Fruit fly (Drosophila melanogaster): ENCODE data around the gene promL.

Gene promL

DNA sequence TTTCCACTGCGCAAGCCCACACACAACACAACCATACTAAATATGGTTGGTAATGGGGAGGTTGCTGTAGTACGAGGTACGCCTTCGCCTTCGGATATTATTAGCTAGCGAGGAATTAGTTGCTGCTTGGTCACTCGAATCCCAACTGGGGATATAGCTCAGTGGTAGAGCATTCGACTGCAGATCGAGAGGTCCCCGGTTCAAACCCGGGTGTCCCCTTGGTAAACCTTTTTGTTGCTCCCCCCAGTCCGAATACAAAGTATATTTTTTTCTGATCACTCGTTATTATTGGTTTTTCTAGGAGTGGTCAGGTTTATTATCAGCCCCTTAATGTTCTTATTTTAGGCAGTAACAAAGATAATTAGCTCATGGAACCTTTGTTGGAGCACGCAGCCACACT is 31.9 kb downstream of the promL start:
- TF ChIP-seq CG9705 (GFP tag; optimal IDR thresholded peaks at IDR 0.05), result no peak
- TF ChIP-seq Sp1 (GFP tag; optimal IDR thresholded peaks at IDR 0.05), result no peak
- no peak for TF ChIP-seq sv (GFP tag; optimal IDR thresholded peaks at IDR 0.05)
- TF ChIP-seq tai (GFP tag; optimal IDR thresholded peaks at IDR 0.05), result no peak
- no peak for TF ChIP-seq rgr (GFP tag; optimal IDR thresholded peaks at IDR 0.05)
- peak; percentile 24 for TF ChIP-seq Dif (GFP tag; optimal IDR thresholded peaks at IDR 0.05; ENCODE audit: partially characterized antibody)
- TF ChIP-seq CrebA (GFP tag; optimal IDR thresholded peaks at IDR 0.05; ENCODE audit: borderline replicate concordance), result no peak
- no peak for TF ChIP-seq Rel (GFP tag; optimal IDR thresholded peaks at IDR 0.05)
- TF ChIP-seq Rel (tag; optimal IDR thresholded peaks at IDR 0.05), result no peak
- no peak for TF ChIP-seq brk (GFP tag; optimal IDR thresholded peaks at IDR 0.05)
- TF ChIP-seq woc (GFP tag; optimal IDR thresholded peaks at IDR 0.05), result no peak
- TF ChIP-seq Abd-B (GFP tag; optimal IDR thresholded peaks at IDR 0.05), result no peak
- no peak for TF ChIP-seq ey (GFP tag; optimal IDR thresholded peaks at IDR 0.05)
- TF ChIP-seq Myc (optimal IDR thresholded peaks at IDR 0.05), result no peak
- no peak for TF ChIP-seq lola (GFP tag; optimal IDR thresholded peaks at IDR 0.05)
- TF ChIP-seq Jra (GFP tag; optimal IDR thresholded peaks at IDR 0.05), result no peak
- peak; percentile 51 for TF ChIP-seq br (GFP tag; optimal IDR thresholded peaks at IDR 0.05)
- no peak for TF ChIP-seq N (GFP tag; optimal IDR thresholded peaks at IDR 0.05)
- TF ChIP-seq jim (GFP tag; optimal IDR thresholded peaks at IDR 0.05), result no peak
- TF ChIP-seq usp (GFP tag; optimal IDR thresholded peaks at IDR 0.05), result no peak
- TF ChIP-seq dl (GFP tag; optimal IDR thresholded peaks at IDR 0.05; ENCODE audit: insufficient read depth in 1 of 2, partially characterized antibody in 2 of 2), result no peak
- TF ChIP-seq Vsx2 (GFP tag; optimal IDR thresholded peaks at IDR 0.05; ENCODE audit: partially characterized antibody), result peak; percentile 28
- TF ChIP-seq Hnf4 (GFP tag; optimal IDR thresholded peaks at IDR 0.05), result peak; percentile 13
- TF ChIP-seq foxo (GFP tag; optimal IDR thresholded peaks at IDR 0.05), result no peak
- TF ChIP-seq OdsH (GFP tag; optimal IDR thresholded peaks at IDR 0.05), result no peak

DNA sequence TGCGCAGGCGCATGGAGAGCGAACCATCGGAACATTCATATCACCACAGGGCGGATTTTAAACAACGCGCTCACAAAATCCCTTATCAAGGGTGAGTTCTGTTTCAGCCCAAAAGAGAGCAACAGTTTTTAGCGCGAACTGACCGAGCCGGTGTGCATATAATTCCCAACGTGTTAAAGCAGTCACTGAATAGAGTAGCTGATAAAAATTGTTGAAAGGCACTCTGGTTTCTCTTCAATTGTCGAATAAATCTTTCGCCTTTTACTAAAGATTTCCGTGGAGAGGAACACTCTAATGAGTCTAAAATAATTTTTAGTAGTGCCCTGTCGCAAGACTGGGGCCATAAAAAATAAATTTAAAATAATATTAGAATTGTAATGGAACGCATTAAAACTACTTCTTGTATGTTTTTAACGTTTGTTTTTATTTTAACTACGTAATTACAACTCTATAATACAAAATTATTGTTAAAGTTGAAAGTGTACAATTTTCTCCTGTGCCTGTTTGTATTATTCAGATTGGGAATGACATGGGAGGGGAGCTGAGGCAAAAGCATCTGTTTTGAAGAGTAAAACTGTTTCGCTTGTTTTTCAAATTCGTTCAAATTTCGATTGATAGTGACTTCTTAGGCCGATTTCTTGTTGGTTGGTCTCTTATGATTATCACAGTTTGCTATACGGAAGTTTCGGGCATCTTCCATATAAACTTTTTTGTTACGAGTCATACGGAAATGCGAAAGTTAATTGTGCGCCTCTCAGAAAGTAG is 36.8 kb downstream of the promL start:
- TF ChIP-seq sv (GFP tag; optimal IDR thresholded peaks at IDR 0.05) (peak; percentile 40), Abd-B (GFP tag; optimal IDR thresholded peaks at IDR 0.05) (no peak), brk (GFP tag; optimal IDR thresholded peaks at IDR 0.05) (no peak), psq (GFP tag; optimal IDR thresholded peaks at IDR 0.05) (peak; percentile 37), Mio (GFP tag; optimal IDR thresholded peaks at IDR 0.05) (no peak), Hnf4 (GFP tag; optimal IDR thresholded peaks at IDR 0.05) (peak; percentile 82), GATAd (GFP tag; optimal IDR thresholded peaks at IDR 0.05) (no peak), CG32264 (GFP tag; optimal IDR thresholded peaks at IDR 0.05) (no peak), lola (GFP tag; optimal IDR thresholded peaks at IDR 0.05) (no peak), Sp1 (GFP tag; optimal IDR thresholded peaks at IDR 0.05) (peak; percentile 27), dmrt93B (GFP tag; optimal IDR thresholded peaks at IDR 0.05) (no peak), sage (GFP tag; optimal IDR thresholded peaks at IDR 0.05) (no peak), fru (GFP tag; optimal IDR thresholded peaks at IDR 0.05) (peak; percentile 59), dl (GFP tag; optimal IDR thresholded peaks at IDR 0.05; ENCODE audit: insufficient read depth in 1 of 2, partially characterized antibody in 2 of 2) (peak in 1 of 2 experiments; percentile 39), dsf (GFP tag; optimal IDR thresholded peaks at IDR 0.05; ENCODE audit: borderline replicate concordance) (no peak), rgr (GFP tag; optimal IDR thresholded peaks at IDR 0.05) (peak; percentile 44), Vsx2 (GFP tag; optimal IDR thresholded peaks at IDR 0.05; ENCODE audit: partially characterized antibody) (no peak), woc (GFP tag; optimal IDR thresholded peaks at IDR 0.05) (peak; percentile 49), usp (GFP tag; optimal IDR thresholded peaks at IDR 0.05) (no peak), jim (GFP tag; optimal IDR thresholded peaks at IDR 0.05) (no peak), tai (GFP tag; optimal IDR thresholded peaks at IDR 0.05) (no peak), Myc (optimal IDR thresholded peaks at IDR 0.05) (peak; percentile 38), Dfd (GFP tag; optimal IDR thresholded peaks at IDR 0.05) (no peak), Hr78 (GFP tag; optimal IDR thresholded peaks at IDR 0.05) (no peak), CG9705 (GFP tag; optimal IDR thresholded peaks at IDR 0.05) (no peak), OdsH (GFP tag; optimal IDR thresholded peaks at IDR 0.05) (peak; percentile 38), ey (GFP tag; optimal IDR thresholded peaks at IDR 0.05) (peak; percentile 15), CrebA (GFP tag; optimal IDR thresholded peaks at IDR 0.05; ENCODE audit: borderline replicate concordance) (no peak), h (GFP tag; optimal IDR thresholded peaks at IDR 0.05) (no peak), HLH106 (tag; optimal IDR thresholded peaks at IDR 0.05) (no peak), N (GFP tag; optimal IDR thresholded peaks at IDR 0.05) (no peak), Rel (GFP tag; optimal IDR thresholded peaks at IDR 0.05) (no peak), Rel (tag; optimal IDR thresholded peaks at IDR 0.05) (peak; percentile 33), foxo (GFP tag; optimal IDR thresholded peaks at IDR 0.05) (peak in 1 of 2 experiments; percentile 58), pan (optimal IDR thresholded peaks at IDR 0.05) (no peak), br (GFP tag; optimal IDR thresholded peaks at IDR 0.05) (peak; percentile 58), Hr83 (GFP tag; optimal IDR thresholded peaks at IDR 0.05; ENCODE audit: poor library complexity, severe bottlenecking) (peak; percentile 40), Dif (GFP tag; optimal IDR thresholded peaks at IDR 0.05; ENCODE audit: partially characterized antibody) (no peak), Jra (GFP tag; optimal IDR thresholded peaks at IDR 0.05) (peak; percentile 30)

Data from whole organism, wandering third instar larva.